Worm (Caenorhabditis elegans) whole organism, L4 larva: ENCODE data around the gene VM106R.1.
A peak's percentile ranks its signal among the peaks of the same experiment; 100 is the strongest.

ENCODE experiments used
- F26F4.8 ChIP-seq: fragments of 200-800 bp; sonication (Bioruptor generic); conservative IDR thresholded peaks from 2 replicates; pipeline ENCODE4 v1.3.6; 2022; ENCODE audit warnings: missing genetic modification characterization, missing compliant biosample characterization
- F37D6.2 ChIP-seq: sonication (generic microtip); optimal IDR thresholded peaks from 2 replicates; lab custom pipeline; 2016; ENCODE audit warnings: mild to moderate bottlenecking, missing genetic modification characterization, missing compliant biosample characterization
- F44E2.7 ChIP-seq: fragments of 200-800 bp; sonication (Bioruptor generic); IDR thresholded peaks from 2 replicates; pipeline ENCODE4 v2.1.2; 2022; ENCODE audit warnings: missing genetic modification characterization, missing compliant biosample characterization
- F49E8.2 ChIP-seq: sonication (generic microtip); optimal IDR thresholded peaks from 2 replicates; lab custom pipeline; 2016; ENCODE audit warnings: missing compliant biosample characterization, mild to moderate bottlenecking, missing genetic modification characterization, borderline replicate concordance
- T26A8.4 ChIP-seq: fragments of 200-800 bp; sonication (Bioruptor generic); IDR thresholded peaks from 2 replicates; pipeline ENCODE4 v1.3.6; 2022; ENCODE audit warnings: missing genetic modification characterization, missing compliant biosample characterization
- Y75B8A.6 ChIP-seq: fragments of 200-800 bp; sonication (Bioruptor generic); IDR thresholded peaks from 2 replicates; pipeline ENCODE4 v1.3.6; 2022; ENCODE audit warnings: missing genetic modification reagents, missing genetic modification characterization, missing compliant biosample characterization
- aly-2 ChIP-seq: sonication (generic microtip); optimal IDR thresholded peaks from 2 replicates; lab custom pipeline; 2018; ENCODE audit warnings: missing biosample characterization, missing genetic modification characterization
- ceh-20 ChIP-seq: fragments of 200-800 bp; sonication (Bioruptor generic); IDR thresholded peaks from 2 replicates; pipeline ENCODE4 v1.3.6; 2022; ENCODE audit warnings: missing genetic modification reagents, missing genetic modification characterization, missing compliant biosample characterization
- ceh-44 ChIP-seq: fragments of 200-800 bp; sonication (Bioruptor generic); IDR thresholded peaks from 2 replicates; pipeline ENCODE4 v1.3.6; 2022; ENCODE audit warnings: missing genetic modification reagents, missing genetic modification characterization, missing compliant biosample characterization
- ceh-62 ChIP-seq: sonication (generic microtip); optimal IDR thresholded peaks from 2 replicates; lab custom pipeline; 2017; ENCODE audit warnings: missing biosample characterization, missing genetic modification characterization
- cey-2 ChIP-seq: sonication (generic microtip); optimal IDR thresholded peaks from 3 replicates; lab custom pipeline; 2017; ENCODE audit warnings: missing genetic modification characterization, mild to moderate bottlenecking, missing compliant biosample characterization, antibody characterized with exemption, borderline replicate concordance; ENCODE audit not compliant: insufficient read depth
- daf-12 ChIP-seq: fragments of 150-350 bp; optimal IDR thresholded peaks from 2 replicates; lab custom pipeline; 2014; ENCODE audit warnings: missing biosample characterization, missing genetic modification reagents, missing genetic modification characterization
- daf-19 ChIP-seq: fragments of 200-800 bp; sonication (Bioruptor generic); conservative IDR thresholded peaks from 2 replicates; pipeline ENCODE4 v1.3.6; 2022; ENCODE audit warnings: missing genetic modification characterization, missing compliant biosample characterization
- daf-8 ChIP-seq: fragments of 200-800 bp; sonication (Bioruptor generic); IDR thresholded peaks from 2 replicates; pipeline ENCODE4 v1.3.6; 2022; ENCODE audit warnings: missing genetic modification characterization, missing compliant biosample characterization
- dmd-9 ChIP-seq: fragments of 200-800 bp; sonication (Bioruptor generic); IDR thresholded peaks from 2 replicates; pipeline ENCODE4 v1.3.6; 2022; ENCODE audit warnings: missing genetic modification reagents, missing genetic modification characterization, missing compliant biosample characterization
- dpl-1 ChIP-seq: fragments of 150-350 bp; optimal IDR thresholded peaks from 2 replicates; lab custom pipeline; 2014; ENCODE audit warnings: missing biosample characterization, missing genetic modification reagents, missing genetic modification characterization
- dve-1 ChIP-seq: sonication (generic microtip); optimal IDR thresholded peaks from 2 replicates; lab custom pipeline; 2017; ENCODE audit warnings: antibody characterized with exemption, mild to moderate bottlenecking, missing genetic modification characterization, missing compliant biosample characterization; ENCODE audit not compliant: insufficient read depth
- fkh-10 ChIP-seq: fragments of 150-350 bp; optimal IDR thresholded peaks from 2 replicates; lab custom pipeline; 2014; ENCODE audit warnings: missing biosample characterization, missing genetic modification reagents, missing genetic modification characterization
- fos-1 ChIP-seq: fragments of 150-350 bp; optimal IDR thresholded peaks from 2 replicates; lab custom pipeline; 2014; ENCODE audit warnings: missing biosample characterization, missing genetic modification characterization
- gei-8 ChIP-seq: fragments of 200-800 bp; sonication (Bioruptor generic); optimal IDR thresholded peaks from 2 replicates; lab custom pipeline; 2018; ENCODE audit warnings: mild to moderate bottlenecking, missing genetic modification characterization, missing compliant biosample characterization
- hif-1 ChIP-seq, 2 experiments: sonication (generic microtip); optimal IDR thresholded peaks; 2 replicates each; lab custom pipeline; 2016 to 2017; ENCODE audit warnings: missing compliant biosample characterization in 2 of 2, missing genetic modification characterization in 2 of 2, missing genetic modification reagents in 2 of 2, missing genotype in 2 of 2, mild to moderate bottlenecking in 1 of 2
- hlh-11 ChIP-seq: fragments of 200-800 bp; sonication (Bioruptor generic); optimal IDR thresholded peaks from 2 replicates; lab custom pipeline; 2018; ENCODE audit warnings: mild to moderate bottlenecking, missing genetic modification characterization, missing compliant biosample characterization
- hmg-1.1 ChIP-seq: fragments of 200-800 bp; sonication (Bioruptor generic); IDR thresholded peaks from 2 replicates; pipeline ENCODE4 v1.3.6; 2022; ENCODE audit warnings: missing genetic modification reagents, missing genetic modification characterization, missing compliant biosample characterization
- lin-1 ChIP-seq: fragments of 200-800 bp; sonication (Bioruptor generic); IDR thresholded peaks from 2 replicates; pipeline ENCODE4 v1.3.6; 2022; ENCODE audit warnings: missing genetic modification reagents, missing genetic modification characterization, missing compliant biosample characterization
- lin-13 ChIP-seq: fragments of 150-350 bp; optimal IDR thresholded peaks from 2 replicates; lab custom pipeline; 2014; ENCODE audit warnings: missing biosample characterization, missing genetic modification reagents, missing genetic modification characterization
- lin-39 ChIP-seq: fragments of 150-350 bp; optimal IDR thresholded peaks from 2 replicates; lab custom pipeline; 2014; ENCODE audit warnings: missing biosample characterization, missing genetic modification reagents, missing genetic modification characterization
- lsy-2 ChIP-seq, 2 experiments: fragments of 150-350 bp in 1 of 2; sonication (generic microtip) in 1 of 2; optimal IDR thresholded peaks; 2 replicates each; lab custom pipeline; 2014 to 2017; ENCODE audit warnings: missing biosample characterization in 2 of 2, missing genetic modification characterization in 2 of 2
- madf-5 ChIP-seq, 2 experiments: fragments of 200-800 bp; sonication (Bioruptor generic); IDR thresholded peaks; 2 replicates each; pipeline ENCODE4 v1.3.6; 2022; ENCODE audit warnings: missing compliant biosample characterization in 2 of 2, missing genetic modification characterization in 2 of 2
- mdl-1 ChIP-seq, 2 experiments: fragments of 150-350 bp in 1 of 2; sonication (generic microtip) in 1 of 2; optimal IDR thresholded peaks; 2 replicates each; lab custom pipeline; 2014 to 2017; ENCODE audit warnings: missing biosample characterization in 2 of 2, missing genetic modification characterization in 2 of 2
- mdt-29 ChIP-seq: fragments of 200-800 bp; sonication (Bioruptor generic); IDR thresholded peaks from 2 replicates; pipeline ENCODE4 v1.3.6; 2022; ENCODE audit warnings: missing genetic modification reagents, missing genetic modification characterization, missing compliant biosample characterization
- mes-2 ChIP-seq: sonication (generic microtip); optimal IDR thresholded peaks from 2 replicates; lab custom pipeline; 2016; ENCODE audit warnings: missing genotype, mild to moderate bottlenecking, missing genetic modification characterization, missing compliant biosample characterization; ENCODE audit not compliant: poor library complexity, severe bottlenecking
- nhr-10 ChIP-seq: fragments of 150-350 bp; optimal IDR thresholded peaks from 2 replicates; lab custom pipeline; 2014; ENCODE audit warnings: missing biosample characterization, missing genetic modification characterization
- nhr-102 ChIP-seq: sonication (generic microtip); optimal IDR thresholded peaks from 2 replicates; lab custom pipeline; 2016; ENCODE audit warnings: mild to moderate bottlenecking, missing genetic modification characterization, moderate library complexity, missing compliant biosample characterization
- nhr-25 ChIP-seq: sonication (generic microtip); optimal IDR thresholded peaks from 2 replicates; lab custom pipeline; 2017; ENCODE audit warnings: missing genetic modification characterization, mild to moderate bottlenecking, missing compliant biosample characterization, antibody characterized with exemption, moderate library complexity, borderline replicate concordance; ENCODE audit not compliant: insufficient read depth
- nhr-28 ChIP-seq: fragments of 150-350 bp; optimal IDR thresholded peaks from 2 replicates; lab custom pipeline; 2014; ENCODE audit warnings: missing biosample characterization, missing genetic modification characterization
- nhr-41 ChIP-seq: fragments of 200-800 bp; sonication (Bioruptor generic); IDR thresholded peaks from 2 replicates; pipeline ENCODE4 v1.3.6; 2022; ENCODE audit warnings: missing genetic modification reagents, missing genetic modification characterization, missing compliant biosample characterization
- nhr-42 ChIP-seq: fragments of 200-800 bp; sonication (Bioruptor generic); IDR thresholded peaks from 2 replicates; pipeline ENCODE4 v1.3.6; 2022; ENCODE audit warnings: missing genetic modification characterization, missing compliant biosample characterization
- nhr-76 ChIP-seq: fragments of 150-350 bp; optimal IDR thresholded peaks from 2 replicates; lab custom pipeline; 2014; ENCODE audit warnings: missing biosample characterization, missing genetic modification characterization
- nhr-77 ChIP-seq: fragments of 150-350 bp; optimal IDR thresholded peaks from 2 replicates; lab custom pipeline; 2014; ENCODE audit warnings: missing biosample characterization, missing genetic modification characterization
- php-3 ChIP-seq: fragments of 200-800 bp; sonication (Bioruptor generic); IDR thresholded peaks from 2 replicates; pipeline ENCODE4 v1.3.6; 2022; ENCODE audit warnings: missing genetic modification reagents, missing genetic modification characterization, missing compliant biosample characterization
- pqm-1 ChIP-seq: sonication (generic microtip); optimal IDR thresholded peaks from 2 replicates; lab custom pipeline; 2017; ENCODE audit warnings: missing biosample characterization, missing genetic modification characterization
- skn-1 ChIP-seq: fragments of 150-350 bp; optimal IDR thresholded peaks from 2 replicates; lab custom pipeline; 2014; ENCODE audit warnings: missing biosample characterization, missing genetic modification characterization
- tag-97 ChIP-seq: fragments of 200-800 bp; sonication (Bioruptor generic); IDR thresholded peaks from 2 replicates; pipeline ENCODE4 v1.3.6; 2022; ENCODE audit warnings: missing genetic modification characterization, missing compliant biosample characterization
- vab-7 ChIP-seq: fragments of 200-800 bp; sonication (Bioruptor generic); IDR thresholded peaks from 2 replicates; pipeline ENCODE4 v1.3.6; 2022; ENCODE audit warnings: missing genetic modification reagents, missing genetic modification characterization, missing compliant biosample characterization
- zag-1 ChIP-seq: fragments of 150-350 bp; optimal IDR thresholded peaks from 2 replicates; lab custom pipeline; 2014; ENCODE audit warnings: missing biosample characterization, missing genetic modification characterization
- zfp-2 ChIP-seq: sonication (generic microtip); optimal IDR thresholded peaks from 2 replicates; lab custom pipeline; 2016; ENCODE audit warnings: mild to moderate bottlenecking, missing genetic modification characterization, missing compliant biosample characterization
- zfp-3 ChIP-seq: fragments of 200-800 bp; sonication (Bioruptor generic); conservative IDR thresholded peaks from 2 replicates; pipeline ENCODE4 v1.3.6; 2022; ENCODE audit warnings: missing genetic modification reagents, missing genetic modification characterization, missing compliant biosample characterization
- zip-11 ChIP-seq: fragments of 200-800 bp; sonication (Bioruptor generic); IDR thresholded peaks from 2 replicates; pipeline ENCODE4 v1.3.6; 2022; ENCODE audit warnings: missing genetic modification characterization, missing compliant biosample characterization
- zip-2 ChIP-seq: fragments of 150-350 bp; optimal IDR thresholded peaks from 2 replicates; lab custom pipeline; 2014; ENCODE audit warnings: missing biosample characterization, missing genetic modification characterization
- ztf-11 ChIP-seq: fragments of 150-350 bp; optimal IDR thresholded peaks from 2 replicates; lab custom pipeline; 2014; ENCODE audit warnings: missing biosample characterization, missing genetic modification characterization
- ztf-7 ChIP-seq: fragments of 150-350 bp; optimal IDR thresholded peaks from 2 replicates; lab custom pipeline; 2014; ENCODE audit warnings: missing biosample characterization, missing genetic modification characterization

The VM106R.1 gene

DNA sequence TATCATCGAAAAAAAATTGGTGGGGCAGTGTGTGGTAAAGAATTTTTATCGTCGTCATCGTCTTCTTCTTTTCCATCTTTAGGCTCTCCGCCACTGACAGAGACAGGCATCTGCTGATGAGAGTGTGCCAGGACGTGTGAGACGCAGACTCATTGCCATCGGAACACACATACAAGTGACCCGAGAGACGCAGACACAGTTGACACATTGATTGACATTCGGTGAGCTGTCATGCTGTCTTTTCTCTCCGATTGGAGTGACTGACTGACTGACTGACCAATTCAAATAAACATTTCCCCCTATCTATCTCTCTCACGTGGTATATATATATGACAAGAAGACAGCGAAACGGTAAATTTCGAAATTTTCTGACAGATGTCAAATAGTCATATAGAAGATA lies 22.1 kb upstream of the VM106R.1 start (continued):
- TF ChIP-seq mdt-29 (GFP tag; lab: Robert Waterston, UW) (peak; percentile 91), zag-1 (no peak), hmg-1.1 (GFP tag; lab: Robert Waterston, UW) (peak; percentile 67; the same call in 1 of the 2 replicates), lin-1 (GFP tag; lab: Robert Waterston, UW) (peak; percentile 61), ceh-44 (GFP tag; lab: Robert Waterston, UW) (no peak), F26F4.8 (no peak), ceh-20 (GFP tag; lab: Robert Waterston, UW) (peak; percentile 96), ztf-7 (tag; lab: Kevin White, UChicago) (peak; percentile 48), mes-2 (tag; lab: Kevin White, UChicago) (peak; percentile 50), nhr-77 (tag; lab: Kevin White, UChicago) (no peak), fkh-10 (GFP tag; lab: Kevin White, UChicago) (no peak), aly-2 (no peak), lin-13 (GFP tag; lab: Kevin White, UChicago) (peak; percentile 47), nhr-25 (tag; lab: Kevin White, UChicago) (peak; percentile 73), daf-19 (GFP tag; lab: Robert Waterston, UW) (no peak), dve-1 (tag; lab: Kevin White, UChicago) (peak; percentile 86), nhr-76 (tag; lab: Kevin White, UChicago) (no peak), dmd-9 (GFP tag; lab: Robert Waterston, UW) (no peak), nhr-41 (GFP tag; lab: Robert Waterston, UW) (peak; percentile 81; the same call in 1 of the 2 replicates), hlh-11 (peak; percentile 97), lsy-2 (tag; optimal IDR thresholded peaks at IDR 0.05; lab: Kevin White, UChicago) (peak in 1 of 2 experiments; percentile 81), F49E8.2 (no peak), fos-1 (no peak), zip-2 (tag; lab: Kevin White, UChicago) (no peak), skn-1 (tag; lab: Kevin White, UChicago) (no peak), madf-5 (GFP tag; IDR thresholded peaks at IDR 0.05; lab: Robert Waterston, UW) (no peak), php-3 (GFP tag; lab: Robert Waterston, UW) (peak; percentile 75), Y75B8A.6 (GFP tag; lab: Robert Waterston, UW) (no peak), mdl-1 (tag; optimal IDR thresholded peaks at IDR 0.05; lab: Kevin White, UChicago) (peak in 1 of 2 experiments; percentile 57), dpl-1 (peak; percentile 48), daf-8 (GFP tag; lab: Robert Waterston, UW) (no peak), nhr-10 (tag; lab: Kevin White, UChicago) (peak; percentile 40), nhr-28 (tag; lab: Kevin White, UChicago) (peak; percentile 66), F44E2.7 (GFP tag; lab: Robert Waterston, UW) (no peak), T26A8.4 (GFP tag; lab: Robert Waterston, UW) (peak; percentile 66), lin-39 (tag; lab: Kevin White, UChicago) (no peak), zfp-2 (peak; percentile 7), F37D6.2 (tag; lab: Kevin White, UChicago) (no peak), pqm-1 (tag; lab: Kevin White, UChicago) (peak; percentile 22), ztf-11 (no peak), vab-7 (GFP tag; lab: Robert Waterston, UW) (no peak), hif-1 (tag; optimal IDR thresholded peaks at IDR 0.05; lab: Kevin White, UChicago) (peak in 1 of 2 experiments; percentile 32), ceh-62 (tag; lab: Kevin White, UChicago) (no peak), gei-8 (GFP tag; lab: Kevin White, UChicago) (peak; percentile 66), zip-11 (GFP tag; lab: Robert Waterston, UW) (no peak), nhr-102 (tag; lab: Kevin White, UChicago) (peak; percentile 89), cey-2 (no peak), daf-12 (tag; lab: Kevin White, UChicago) (no peak), nhr-42 (0 out of 2 replicates have a peak, but pooled peaks have one; percentile 53), tag-97 (GFP tag; lab: Robert Waterston, UW) (no peak), zfp-3 (GFP tag; lab: Robert Waterston, UW) (peak; percentile 62; the same call in 1 of the 2 replicates)
